Worm (Caenorhabditis elegans): ENCODE data around the gene casy-1.

- TF ChIP-seq mdl-1 (tag; optimal IDR thresholded peaks at IDR 0.05) (no peak), nhr-11 (tag; optimal IDR thresholded peaks at IDR 0.05) (no peak), nhr-6 (tag; optimal IDR thresholded peaks at IDR 0.05) (no peak), ama-1 (optimal IDR thresholded peaks at IDR 0.05) (no peak)
Measured at ce11 chrII:5962343-5962742, 5.9 kb upstream of the casy-1 start.
